Fruit fly (Drosophila melanogaster) Kc167 (cell line): ENCODE data around the gene dgt2.

Experiments used
- Myc ChIP-seq: fragments of >200 bp; optimal IDR thresholded peaks from 2 replicates; lab custom pipeline; 2017; ENCODE audit warnings: missing external identifiers
- Sin3A ChIP-seq: fragments of >200 bp; optimal IDR thresholded peaks from 2 replicates; lab custom pipeline; 2018; ENCODE audit warnings: missing external identifiers

DNA sequence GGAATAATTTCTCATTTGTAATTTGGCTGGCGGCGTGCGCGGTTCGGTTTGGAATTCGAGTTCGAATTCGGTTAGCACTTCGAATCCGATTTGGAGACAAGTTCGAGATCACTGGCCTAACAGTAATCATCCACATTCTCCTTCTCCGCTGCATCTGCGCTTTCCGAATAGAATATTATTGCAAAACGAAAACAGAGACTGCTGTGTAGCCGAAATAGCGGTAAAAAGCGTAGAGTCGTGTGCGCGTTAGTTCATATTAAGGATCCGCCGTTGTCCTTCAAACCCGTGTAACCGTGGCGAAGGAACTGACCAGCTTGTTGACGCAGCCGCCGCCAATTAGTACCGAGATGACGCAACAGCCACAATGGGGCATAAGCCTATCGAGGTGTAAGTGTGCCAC is 37.7 kb downstream of the dgt2 start, which contains the start of gene dmGlut:
- no peak for TF ChIP-seq Sin3A
- no peak for TF ChIP-seq Myc (lab: Kevin White, UChicago)
